Fruit fly (Drosophila melanogaster) whole organism, prepupa: ENCODE data around the gene Dok.

ENCODE experiments used
- Blimp-1 ChIP-seq: fragments of 200-800 bp; sonication (Bioruptor generic); optimal IDR thresholded peaks from 3 replicates; lab custom pipeline; 2017; ENCODE audit warnings: missing biosample characterization, missing genetic modification characterization, mild to moderate bottlenecking, moderate library complexity, missing genetic modification reagents
- CG10631 ChIP-seq: fragments of 200-800 bp; sonication (Bioruptor generic); optimal IDR thresholded peaks from 2 replicates; lab custom pipeline; 2016; ENCODE audit warnings: missing biosample characterization, missing genetic modification characterization
- CG10669 ChIP-seq: fragments of 200-800 bp; sonication (Bioruptor generic); optimal IDR thresholded peaks from 3 replicates; lab custom pipeline; 2018; ENCODE audit warnings: missing biosample characterization, mild to moderate bottlenecking, missing genetic modification characterization, moderate library complexity
- CG11294 ChIP-seq: fragments of 200-800 bp; sonication (Bioruptor generic); IDR thresholded peaks from 2 replicates; pipeline ENCODE4 v1.3.6; 2022; ENCODE audit warnings: missing biosample characterization, missing genetic modification characterization
- CG11762 ChIP-seq: fragments of 200-800 bp; sonication (Bioruptor generic); optimal IDR thresholded peaks from 3 replicates; lab custom pipeline; 2016; ENCODE audit warnings: missing biosample characterization, missing genetic modification characterization; ENCODE audit not compliant: insufficient read depth
- CG15336 ChIP-seq: fragments of 200-800 bp; sonication (Bioruptor generic); IDR thresholded peaks from 2 replicates; pipeline ENCODE4 v1.3.6; 2022; ENCODE audit warnings: missing biosample characterization, missing genetic modification characterization
- CG1621 ChIP-seq: fragments of 200-800 bp; sonication (Bioruptor generic); optimal IDR thresholded peaks from 3 replicates; lab custom pipeline; 2018; ENCODE audit warnings: missing biosample characterization, mild to moderate bottlenecking, missing genetic modification characterization
- CG16779 ChIP-seq: fragments of 200-800 bp; sonication (Bioruptor generic); optimal IDR thresholded peaks from 3 replicates; lab custom pipeline; 2017; ENCODE audit warnings: missing biosample characterization, mild to moderate bottlenecking, missing genetic modification characterization
- CG3032 ChIP-seq: fragments of 200-800 bp; optimal IDR thresholded peaks from 2 replicates; lab custom pipeline; 2019; ENCODE audit warnings: missing biosample characterization, mild to moderate bottlenecking, missing genetic modification characterization, moderate library complexity
- CG32006 ChIP-seq: fragments of 200-800 bp; sonication (Bioruptor generic); optimal IDR thresholded peaks from 3 replicates; lab custom pipeline; 2017; ENCODE audit warnings: missing biosample characterization, mild to moderate bottlenecking, missing genetic modification characterization
- CG3919 ChIP-seq: fragments of 200-800 bp; sonication (Bioruptor generic); optimal IDR thresholded peaks from 3 replicates; lab custom pipeline; 2016; ENCODE audit warnings: missing biosample characterization, missing genetic modification characterization
- CG6276 ChIP-seq: fragments of 200-800 bp; sonication (Bioruptor generic); optimal IDR thresholded peaks from 2 replicates; lab custom pipeline; 2017; ENCODE audit warnings: missing biosample characterization, mild to moderate bottlenecking, missing genetic modification characterization
- CG6808 ChIP-seq: fragments of 200-800 bp; sonication (Bioruptor generic); optimal IDR thresholded peaks from 3 replicates; lab custom pipeline; 2017; ENCODE audit warnings: missing biosample characterization, missing genetic modification characterization, mild to moderate bottlenecking, moderate library complexity, missing genetic modification reagents
- CG6854 ChIP-seq: fragments of 200-800 bp; sonication (Bioruptor generic); optimal IDR thresholded peaks from 2 replicates; lab custom pipeline; 2017; ENCODE audit warnings: missing biosample characterization, mild to moderate bottlenecking, missing genetic modification characterization
- CG7368 ChIP-seq: fragments of 200-800 bp; sonication (Bioruptor generic); optimal IDR thresholded peaks from 3 replicates; lab custom pipeline; 2016; ENCODE audit warnings: missing biosample characterization, missing genetic modification characterization
- CG8319 ChIP-seq: fragments of 200-800 bp; sonication (Bioruptor generic); optimal IDR thresholded peaks from 3 replicates; lab custom pipeline; 2016; ENCODE audit warnings: missing biosample characterization, missing genetic modification characterization
- CG8632 ChIP-seq: fragments of 200-800 bp; sonication (Bioruptor generic); optimal IDR thresholded peaks from 3 replicates; lab custom pipeline; 2016; ENCODE audit warnings: missing biosample characterization, missing genetic modification characterization
- CG9139 ChIP-seq: fragments of 200-800 bp; sonication (Bioruptor generic); optimal IDR thresholded peaks from 3 replicates; lab custom pipeline; 2017; ENCODE audit warnings: missing biosample characterization, mild to moderate bottlenecking, missing genetic modification characterization
- Ets96B ChIP-seq: fragments of 200-800 bp; optimal IDR thresholded peaks from 2 replicates; lab custom pipeline; 2019; ENCODE audit warnings: missing biosample characterization, mild to moderate bottlenecking, missing genetic modification characterization, moderate library complexity
- Gug ChIP-seq: fragments of 200-800 bp; sonication (Bioruptor generic); IDR thresholded peaks from 2 replicates; pipeline ENCODE4 v1.3.6; 2022; ENCODE audit warnings: missing biosample characterization, missing genetic modification characterization
- Hr39 ChIP-seq: fragments of 200-800 bp; sonication (Bioruptor generic); optimal IDR thresholded peaks from 2 replicates; lab custom pipeline; 2016; ENCODE audit warnings: missing biosample characterization, missing genetic modification characterization
- Lpt ChIP-seq: fragments of 200-800 bp; sonication (Bioruptor generic); optimal IDR thresholded peaks from 3 replicates; lab custom pipeline; 2016; ENCODE audit warnings: missing biosample characterization, missing genetic modification characterization
- Met ChIP-seq: fragments of 200-800 bp; sonication (Bioruptor generic); optimal IDR thresholded peaks from 3 replicates; lab custom pipeline; 2016; ENCODE audit warnings: missing biosample characterization, missing genetic modification characterization
- OdsH ChIP-seq: fragments of 200-800 bp; sonication (Bioruptor generic); optimal IDR thresholded peaks from 3 replicates; lab custom pipeline; 2016; ENCODE audit warnings: missing biosample characterization, missing genetic modification characterization
- Sox14 ChIP-seq: fragments of 200-800 bp; sonication (Bioruptor generic); optimal IDR thresholded peaks from 3 replicates; lab custom pipeline; 2016; ENCODE audit warnings: missing biosample characterization, missing genetic modification characterization
- Sox15 ChIP-seq: fragments of 200-800 bp; sonication (Bioruptor generic); optimal IDR thresholded peaks from 3 replicates; lab custom pipeline; 2016; ENCODE audit warnings: missing biosample characterization, missing genetic modification characterization
- achi ChIP-seq: fragments of 200-800 bp; sonication (Bioruptor generic); optimal IDR thresholded peaks from 3 replicates; lab custom pipeline; 2016; ENCODE audit warnings: missing biosample characterization, missing genetic modification characterization
- cyc ChIP-seq: fragments of 200-800 bp; sonication (Bioruptor generic); optimal IDR thresholded peaks from 3 replicates; lab custom pipeline; 2016; ENCODE audit warnings: missing biosample characterization, missing genetic modification characterization
- dsx ChIP-seq: fragments of 200-800 bp; optimal IDR thresholded peaks from 3 replicates; lab custom pipeline; 2019; ENCODE audit warnings: missing biosample characterization, mild to moderate bottlenecking, missing genetic modification characterization, moderate library complexity; ENCODE audit not compliant: poor library complexity, severe bottlenecking
- eg ChIP-seq: fragments of 200-800 bp; sonication (Bioruptor generic); IDR thresholded peaks from 3 replicates; pipeline ENCODE4 v1.3.6; 2022; ENCODE audit warnings: missing biosample characterization, missing genetic modification characterization
- esn ChIP-seq: fragments of 200-800 bp; sonication (Bioruptor generic); optimal IDR thresholded peaks from 2 replicates; lab custom pipeline; 2016; ENCODE audit warnings: missing biosample characterization, mild to moderate bottlenecking, missing genetic modification characterization, moderate library complexity
- fkh ChIP-seq: fragments of 200-800 bp; sonication (Bioruptor generic); optimal IDR thresholded peaks from 3 replicates; lab custom pipeline; 2017; ENCODE audit warnings: missing biosample characterization, mild to moderate bottlenecking, missing genetic modification characterization, moderate library complexity
- lz ChIP-seq: fragments of 200-800 bp; sonication (Bioruptor generic); optimal IDR thresholded peaks from 3 replicates; lab custom pipeline; 2016; ENCODE audit warnings: missing biosample characterization, missing genetic modification characterization
- salr ChIP-seq, 2 experiments: fragments of 200-800 bp; sonication (Bioruptor generic); optimal IDR thresholded peaks; 3 replicates each; lab custom pipeline; 2016 to 2018; ENCODE audit warnings: missing biosample characterization in 2 of 2, missing genetic modification characterization in 2 of 2, mild to moderate bottlenecking in 1 of 2
- spab ChIP-seq: fragments of 200-800 bp; sonication (Bioruptor generic); optimal IDR thresholded peaks from 2 replicates; lab custom pipeline; 2017; ENCODE audit warnings: missing biosample characterization, mild to moderate bottlenecking, missing genetic modification characterization, missing genetic modification reagents
- ss ChIP-seq, 2 experiments: fragments of 200-800 bp; sonication (Bioruptor generic); optimal IDR thresholded peaks; 2 replicates in 1 of 2; 3 replicates in 1 of 2; lab custom pipeline; 2017 to 2018; ENCODE audit warnings: mild to moderate bottlenecking in 2 of 2, missing biosample characterization in 2 of 2, missing genetic modification characterization in 2 of 2, moderate library complexity in 1 of 2
- vri ChIP-seq: fragments of 200-800 bp; sonication (Bioruptor generic); optimal IDR thresholded peaks from 3 replicates; lab custom pipeline; 2016; ENCODE audit warnings: missing biosample characterization, mild to moderate bottlenecking, missing genetic modification characterization

Gene Dok

DNA sequence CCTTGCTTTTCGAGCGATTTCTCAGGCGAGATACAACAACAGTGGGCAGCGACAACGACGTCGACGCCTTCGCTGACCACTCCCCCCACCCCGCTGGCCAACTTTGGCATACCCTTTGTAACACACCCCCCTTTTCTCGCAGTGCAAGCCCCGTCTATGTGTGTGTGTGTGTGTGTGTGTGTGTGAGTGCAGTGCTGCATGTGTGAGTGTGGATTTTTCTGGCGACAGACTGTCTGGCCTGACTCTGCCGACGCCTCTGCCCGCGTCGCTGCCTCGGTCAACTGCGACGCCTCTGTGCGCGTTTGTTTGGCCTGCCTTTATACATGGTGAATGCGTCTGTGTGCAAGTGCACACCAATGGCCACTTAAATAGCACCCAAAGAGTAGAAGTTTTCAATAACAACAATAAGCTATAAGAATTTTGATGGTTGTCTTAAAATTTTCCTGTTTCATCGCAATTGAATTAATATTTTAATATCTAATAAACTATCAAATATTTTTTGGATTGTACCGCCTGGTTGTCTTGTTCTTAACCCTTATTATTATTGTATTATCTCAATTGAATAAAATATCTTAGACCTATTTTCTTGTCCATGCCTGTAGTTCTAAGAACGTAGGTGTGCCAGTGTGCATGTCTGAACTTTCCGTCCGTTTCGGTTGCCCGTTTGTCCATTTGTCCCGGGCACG is 30.0 kb upstream of the Dok start (continued):
- TF ChIP-seq CG1621 (tag; lab: Kevin White, UChicago) (peak; percentile 82), fkh (GFP tag; lab: Kevin White, UChicago) (peak; percentile 33), CG3919 (GFP tag; lab: Kevin White, UChicago) (peak; percentile 81), CG32006 (GFP tag; lab: Kevin White, UChicago) (peak; percentile 88), eg (peak; percentile 89), OdsH (peak; percentile 89), CG8632 (peak; percentile 87), CG10669 (GFP tag; lab: Kevin White, UChicago) (peak; percentile 91), Ets96B (peak; percentile 93), esn (peak; percentile 89), Hr39 (GFP tag; lab: Kevin White, UChicago) (peak; percentile 49), Sox14 (GFP tag; lab: Kevin White, UChicago) (peak; percentile 72), achi (GFP tag; lab: Kevin White, UChicago) (peak; percentile 87), salr (GFP tag; optimal IDR thresholded peaks at IDR 0.05; lab: Kevin White, UChicago) (peak; percentile 64 to 75), CG9139 (GFP tag; lab: Kevin White, UChicago) (peak; percentile 88), CG16779 (tag; lab: Kevin White, UChicago) (peak; percentile 86), dsx (peak; percentile 93), CG15336 (peak; percentile 95), CG11762 (GFP tag; lab: Kevin White, UChicago) (peak; percentile 78), vri (GFP tag; lab: Kevin White, UChicago) (peak; percentile 75), Blimp-1 (GFP tag; lab: Kevin White, UChicago) (peak; percentile 72)

dm6 chrX:7295973-7296372 is 28.0 kb upstream of the Dok start:
- TF ChIP-seq Ets96B (no peak), ss (GFP tag; optimal IDR thresholded peaks at IDR 0.05; lab: Kevin White, UChicago) (no peak), CG7368 (GFP tag; lab: Kevin White, UChicago) (no peak), Blimp-1 (GFP tag; lab: Kevin White, UChicago) (no peak), Sox14 (GFP tag; lab: Kevin White, UChicago) (no peak), OdsH (no peak), Met (GFP tag; lab: Kevin White, UChicago) (no peak)

- TF ChIP-seq CG3032 (tag; lab: Kevin White, UChicago) (no peak), vri (GFP tag; lab: Kevin White, UChicago) (no peak)
These were observed 27.2 kb upstream of the Dok start for dm6 chrX:7296721-7297227.

DNA sequence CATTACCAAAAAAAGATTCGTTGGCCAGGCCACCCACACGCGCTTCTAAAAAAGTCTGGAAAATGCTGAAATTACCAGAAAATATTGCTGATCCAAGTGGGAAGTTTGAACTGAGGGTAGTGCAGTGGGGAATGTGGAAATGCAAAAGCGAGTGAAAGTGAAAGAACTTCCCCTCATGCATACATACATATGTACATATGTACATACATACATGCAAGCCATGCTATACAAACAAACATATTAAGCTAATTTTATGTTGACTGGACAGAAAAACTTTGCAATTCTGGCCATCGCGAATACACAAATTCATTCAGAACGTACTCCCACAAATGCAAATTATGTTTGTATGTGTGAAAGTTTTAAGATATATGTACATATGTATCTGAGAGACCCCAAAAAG is 25.7 kb upstream of the Dok start:
- TF ChIP-seq cyc (GFP tag; lab: Kevin White, UChicago) (no peak), CG6276 (no peak), Gug (GFP tag; lab: Robert Waterston, UW) (no peak), CG6808 (GFP tag; lab: Kevin White, UChicago) (no peak), CG6854 (GFP tag; lab: Kevin White, UChicago) (no peak), spab (GFP tag; lab: Kevin White, UChicago) (no peak), CG10669 (GFP tag; lab: Kevin White, UChicago) (no peak), CG8319 (GFP tag; lab: Kevin White, UChicago) (no peak), Lpt (GFP tag; lab: Kevin White, UChicago) (no peak), lz (GFP tag; lab: Kevin White, UChicago) (no peak), Sox15 (GFP tag; lab: Kevin White, UChicago) (no peak), CG10631 (GFP tag; lab: Kevin White, UChicago) (no peak), CG11294 (GFP tag; lab: Robert Waterston, UW) (no peak), OdsH (no peak), Sox14 (GFP tag; lab: Kevin White, UChicago) (no peak)
